Worm (Caenorhabditis elegans): Measurements from ENCODE around the gene lig-4.

DNA sequence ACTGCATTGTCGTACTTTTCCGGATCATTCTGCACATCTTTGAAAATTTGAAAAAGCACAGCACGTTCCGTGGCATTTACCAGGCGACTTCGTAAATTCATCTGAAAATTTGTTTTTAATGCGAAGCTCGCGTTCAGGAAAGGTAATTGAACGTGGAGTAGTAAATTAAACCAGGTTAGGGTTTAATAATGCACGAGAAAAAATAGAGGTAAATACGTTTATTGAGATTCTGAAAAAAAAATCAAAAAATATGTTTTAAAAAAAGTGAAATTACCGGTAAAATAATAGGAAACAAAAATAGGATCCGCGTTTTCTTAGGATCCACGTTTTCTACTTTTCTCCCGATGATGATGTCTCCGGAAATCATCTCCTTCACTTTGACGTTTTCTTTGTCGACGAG lies 2.8 kb upstream of the lig-4 start, which contains the start of gene clk-2:
- no peak for TF ChIP-seq egl-44 (GFP tag; IDR thresholded peaks at IDR 0.05)
- TF ChIP-seq F52B5.7 (tag; optimal IDR thresholded peaks at IDR 0.05) = no peak
- TF ChIP-seq nfya-2 (GFP tag; IDR thresholded peaks at IDR 0.05) = no peak
- no peak for TF ChIP-seq unc-130 (GFP tag; optimal IDR thresholded peaks at IDR 0.05)
- TF ChIP-seq nfya-1 (tag; optimal IDR thresholded peaks at IDR 0.05; ENCODE audit: borderline replicate concordance, insufficient read depth) = no peak
- no peak for TF ChIP-seq ceh-40 (GFP tag; IDR thresholded peaks at IDR 0.05)
- no peak for TF ChIP-seq ztf-26 (tag; optimal IDR thresholded peaks at IDR 0.05)
- no peak for TF ChIP-seq F22D6.2 (tag; optimal IDR thresholded peaks at IDR 0.05)
- TF ChIP-seq madf-10 (tag; optimal IDR thresholded peaks at IDR 0.05) = no peak
- TF ChIP-seq mcd-1 (GFP tag; IDR thresholded peaks at IDR 0.05) = no peak
- no peak for TF ChIP-seq D2030.7 (GFP tag; IDR thresholded peaks at IDR 0.05)
- TF ChIP-seq F23B12.7 (tag; optimal IDR thresholded peaks at IDR 0.05; ENCODE audit: insufficient read depth) = no peak
